Fruit fly (Drosophila melanogaster): Measurements from ENCODE around the gene CG43362.

dm6 chr2L:18312309-18312708 is 21.0 kb upstream of the CG43362 start:
- TF ChIP-seq Myc (optimal IDR thresholded peaks at IDR 0.05) (no peak), insv (optimal IDR thresholded peaks at IDR 0.05) (no peak), psq (optimal IDR thresholded peaks at IDR 0.05) (no peak), Sin3A (optimal IDR thresholded peaks at IDR 0.05) (no peak), h (optimal IDR thresholded peaks at IDR 0.05) (no peak), ttk (optimal IDR thresholded peaks at IDR 0.05) (no peak)
